Worm (Caenorhabditis elegans) whole organism, late embryonic: ENCODE data around the gene set-9.

Source experiments
- C08G9.2 ChIP-seq: sonication (generic microtip); optimal IDR thresholded peaks from 2 replicates; lab custom pipeline; 2016; ENCODE audit warnings: mild to moderate bottlenecking, missing genetic modification characterization, moderate library complexity, missing compliant biosample characterization
- C38D4.7 ChIP-seq: fragments of 200-800 bp; sonication (Bioruptor generic); optimal IDR thresholded peaks from 2 replicates; lab custom pipeline; 2018; ENCODE audit warnings: mild to moderate bottlenecking, missing genetic modification characterization, moderate library complexity, missing compliant biosample characterization
- K02D7.2 ChIP-seq: sonication (generic microtip); optimal IDR thresholded peaks from 2 replicates; lab custom pipeline; 2017; ENCODE audit warnings: mild to moderate bottlenecking, missing genetic modification characterization, missing compliant biosample characterization
- K09A11.1 ChIP-seq: sonication (generic microtip); optimal IDR thresholded peaks from 2 replicates; lab custom pipeline; 2017; ENCODE audit warnings: antibody characterized with exemption, mild to moderate bottlenecking, missing genetic modification characterization, missing compliant biosample characterization; ENCODE audit not compliant: insufficient read depth
- Y22D7AL.16 ChIP-seq: sonication (generic microtip); optimal IDR thresholded peaks from 2 replicates; lab custom pipeline; 2016; ENCODE audit warnings: missing genetic modification characterization, missing compliant biosample characterization
- ahr-1 ChIP-seq: sonication (generic microtip); optimal IDR thresholded peaks from 2 replicates; lab custom pipeline; 2016; ENCODE audit warnings: missing genetic modification characterization, missing compliant biosample characterization
- ama-1 ChIP-seq: fragments of 150-350 bp; optimal IDR thresholded peaks from 2 replicates; lab custom pipeline; 2014
- ceh-18 ChIP-seq: sonication (generic microtip); optimal IDR thresholded peaks from 2 replicates; lab custom pipeline; 2016; ENCODE audit warnings: missing genetic modification characterization, missing compliant biosample characterization
- ceh-19 ChIP-seq: fragments of 200-800 bp; sonication (Bioruptor generic); optimal IDR thresholded peaks from 2 replicates; lab custom pipeline; 2018; ENCODE audit warnings: mild to moderate bottlenecking, missing genetic modification characterization, missing compliant biosample characterization
- ceh-2 ChIP-seq: sonication (generic microtip); optimal IDR thresholded peaks from 2 replicates; lab custom pipeline; 2016; ENCODE audit warnings: missing genotype, missing genetic modification characterization, missing compliant biosample characterization
- ceh-22 ChIP-seq: sonication (generic microtip); optimal IDR thresholded peaks from 2 replicates; lab custom pipeline; 2017; ENCODE audit warnings: missing biosample characterization, missing genetic modification characterization
- ceh-24 ChIP-seq: sonication (generic microtip); optimal IDR thresholded peaks from 2 replicates; lab custom pipeline; 2016; ENCODE audit warnings: mild to moderate bottlenecking, missing genetic modification characterization, missing compliant biosample characterization
- ceh-48 ChIP-seq: sonication (generic microtip); optimal IDR thresholded peaks from 2 replicates; lab custom pipeline; 2016; ENCODE audit warnings: missing genetic modification characterization, inconsistent platforms, missing compliant biosample characterization
- ceh-6 ChIP-seq: fragments of 200-800 bp; sonication (Bioruptor generic); optimal IDR thresholded peaks from 2 replicates; lab custom pipeline; 2018; ENCODE audit warnings: mild to moderate bottlenecking, missing genetic modification characterization, missing compliant biosample characterization
- dmd-4 ChIP-seq: sonication (generic microtip); optimal IDR thresholded peaks from 2 replicates; lab custom pipeline; 2016; ENCODE audit warnings: borderline replicate concordance, missing genetic modification characterization, missing compliant biosample characterization
- dve-1 ChIP-seq: sonication (generic microtip); optimal IDR thresholded peaks from 2 replicates; lab custom pipeline; 2017; ENCODE audit warnings: antibody characterized with exemption, mild to moderate bottlenecking, missing genetic modification characterization, missing compliant biosample characterization
- elt-2 ChIP-seq: sonication (generic microtip); optimal IDR thresholded peaks from 2 replicates; lab custom pipeline; 2016; ENCODE audit warnings: missing genetic modification reagents, missing genetic modification characterization, missing compliant biosample characterization
- ets-4 ChIP-seq: sonication (generic microtip); optimal IDR thresholded peaks from 2 replicates; lab custom pipeline; 2016; ENCODE audit warnings: missing genetic modification characterization, missing compliant biosample characterization
- eyg-1 ChIP-seq: sonication (generic microtip); optimal IDR thresholded peaks from 2 replicates; lab custom pipeline; 2016; ENCODE audit warnings: missing genotype, missing genetic modification characterization, missing compliant biosample characterization
- fax-1 ChIP-seq: sonication (generic microtip); optimal IDR thresholded peaks from 2 replicates; lab custom pipeline; 2016; ENCODE audit warnings: missing genotype, missing genetic modification characterization, missing compliant biosample characterization
- fkh-10 ChIP-seq: fragments of 150-350 bp; optimal IDR thresholded peaks from 2 replicates; lab custom pipeline; 2014; ENCODE audit warnings: missing biosample characterization, missing genetic modification reagents, missing genetic modification characterization
- fkh-6 ChIP-seq: sonication (generic microtip); optimal IDR thresholded peaks from 2 replicates; lab custom pipeline; 2016; ENCODE audit warnings: missing genetic modification characterization, missing compliant biosample characterization
- gmeb-2 ChIP-seq: sonication (generic microtip); optimal IDR thresholded peaks from 2 replicates; lab custom pipeline; 2016; ENCODE audit warnings: missing genetic modification characterization, inconsistent platforms, missing compliant biosample characterization
- hlh-13 ChIP-seq: fragments of 200-800 bp; sonication (Bioruptor generic); optimal IDR thresholded peaks from 2 replicates; lab custom pipeline; 2018; ENCODE audit warnings: mild to moderate bottlenecking, missing genetic modification characterization, missing compliant biosample characterization
- hlh-15 ChIP-seq: sonication (generic microtip); optimal IDR thresholded peaks from 2 replicates; lab custom pipeline; 2016; ENCODE audit warnings: missing genetic modification characterization, missing compliant biosample characterization
- hlh-30 ChIP-seq: sonication (generic microtip); optimal IDR thresholded peaks from 2 replicates; lab custom pipeline; 2017; ENCODE audit warnings: antibody characterized with exemption, missing genetic modification characterization, missing compliant biosample characterization; ENCODE audit not compliant: insufficient read depth
- lim-6 ChIP-seq: sonication (generic microtip); optimal IDR thresholded peaks from 2 replicates; lab custom pipeline; 2016; ENCODE audit warnings: missing genetic modification characterization, missing compliant biosample characterization
- lin-11 ChIP-seq: fragments of 200-800 bp; sonication (Bioruptor generic); optimal IDR thresholded peaks from 2 replicates; lab custom pipeline; 2018; ENCODE audit warnings: mild to moderate bottlenecking, missing genetic modification characterization, missing compliant biosample characterization
- madf-2 ChIP-seq: sonication (generic microtip); optimal IDR thresholded peaks from 2 replicates; lab custom pipeline; 2017; ENCODE audit warnings: missing genetic modification characterization, missing compliant biosample characterization
- nfya-1 ChIP-seq: sonication (generic microtip); optimal IDR thresholded peaks from 2 replicates; lab custom pipeline; 2017; ENCODE audit warnings: missing genetic modification characterization, mild to moderate bottlenecking, missing compliant biosample characterization, antibody characterized with exemption, moderate library complexity
- nhr-11 ChIP-seq: fragments of 150-350 bp; optimal IDR thresholded peaks from 2 replicates; lab custom pipeline; 2014; ENCODE audit warnings: missing biosample characterization, missing genetic modification characterization
- npax-4 ChIP-seq: sonication (generic microtip); optimal IDR thresholded peaks from 2 replicates; lab custom pipeline; 2016; ENCODE audit warnings: missing genetic modification characterization, missing compliant biosample characterization
- pag-3 ChIP-seq: sonication (generic microtip); optimal IDR thresholded peaks from 2 replicates; lab custom pipeline; 2016; ENCODE audit warnings: missing compliant biosample characterization, missing genetic modification characterization, borderline replicate concordance
- pax-1 ChIP-seq: fragments of 150-350 bp; optimal IDR thresholded peaks from 2 replicates; lab custom pipeline; 2014; ENCODE audit warnings: missing biosample characterization, missing genetic modification characterization
- pha-2 ChIP-seq: sonication (generic microtip); optimal IDR thresholded peaks from 2 replicates; lab custom pipeline; 2017; ENCODE audit warnings: mild to moderate bottlenecking, missing genetic modification characterization, missing compliant biosample characterization
- pha-4 ChIP-seq: fragments of 150-350 bp; optimal IDR thresholded peaks from 2 replicates; lab custom pipeline; 2018; ENCODE audit warnings: missing biosample characterization, missing genetic modification reagents, missing genetic modification characterization
- pros-1 ChIP-seq: fragments of 150-350 bp; optimal IDR thresholded peaks from 2 replicates; lab custom pipeline; 2014; ENCODE audit warnings: missing biosample characterization, missing genetic modification reagents, missing genetic modification characterization
- rnt-1 ChIP-seq: sonication (generic microtip); optimal IDR thresholded peaks from 2 replicates; lab custom pipeline; 2016; ENCODE audit warnings: missing genetic modification characterization, missing compliant biosample characterization
- sox-2 ChIP-seq: fragments of 200-800 bp; sonication (Bioruptor generic); IDR thresholded peaks from 2 replicates; pipeline ENCODE4 v1.3.6; 2022; ENCODE audit warnings: missing genetic modification reagents, missing genetic modification characterization, missing compliant biosample characterization
- sox-4 ChIP-seq: sonication (generic microtip); optimal IDR thresholded peaks from 2 replicates; lab custom pipeline; 2017; ENCODE audit warnings: mild to moderate bottlenecking, missing genetic modification characterization, inconsistent platforms, missing compliant biosample characterization
- syd-9 ChIP-seq: sonication (generic microtip); optimal IDR thresholded peaks from 2 replicates; lab custom pipeline; 2016; ENCODE audit warnings: mild to moderate bottlenecking, missing genetic modification characterization, moderate library complexity, missing compliant biosample characterization
- tbx-2 ChIP-seq: sonication (generic microtip); optimal IDR thresholded peaks from 2 replicates; lab custom pipeline; 2016; ENCODE audit warnings: missing genetic modification characterization, missing compliant biosample characterization
- tbx-7 ChIP-seq: sonication (generic microtip); optimal IDR thresholded peaks from 2 replicates; lab custom pipeline; 2016; ENCODE audit warnings: missing genotype, missing genetic modification characterization, missing compliant biosample characterization
- unc-3 ChIP-seq, 2 experiments: fragments of 200-800 bp in 1 of 2; sonication (Bioruptor generic) in 1 of 2; sonication (generic microtip) in 1 of 2; conservative IDR thresholded peaks in 1 of 2; optimal IDR thresholded peaks in 1 of 2; 2 replicates each; pipeline versions ENCODE4 v1.3.6 to Lab custom; 2016 to 2022; ENCODE audit warnings: missing compliant biosample characterization in 2 of 2, missing genetic modification characterization in 2 of 2, missing genetic modification reagents in 1 of 2
- unc-42 ChIP-seq: sonication (generic microtip); optimal IDR thresholded peaks from 2 replicates; lab custom pipeline; 2016; ENCODE audit warnings: missing genotype, missing genetic modification characterization, missing compliant biosample characterization
- zip-5 ChIP-seq: sonication (generic microtip); optimal IDR thresholded peaks from 2 replicates; lab custom pipeline; 2016; ENCODE audit warnings: missing genetic modification characterization, missing compliant biosample characterization

set-9 gene

ce11 chrIV:4265951-4266350 lies 41.7 kb upstream of the set-9 start:
- TF ChIP-seq nfya-1 (tag; lab: Kevin White, UChicago): no peak
- TF ChIP-seq hlh-15 (tag; lab: Kevin White, UChicago): no peak
- TF ChIP-seq lin-11: no peak
- TF ChIP-seq ama-1 (lab: Kevin White, UChicago): no peak
- no peak for TF ChIP-seq madf-2
- no peak for TF ChIP-seq zip-5 (tag; lab: Kevin White, UChicago)
- TF ChIP-seq pax-1: no peak
- no peak for TF ChIP-seq ceh-22 (tag; lab: Kevin White, UChicago)
- TF ChIP-seq tbx-7 (tag; lab: Kevin White, UChicago): no peak
- no peak for TF ChIP-seq fkh-6
- TF ChIP-seq ceh-48: no peak
- TF ChIP-seq syd-9 (tag; lab: Kevin White, UChicago): no peak
- no peak for TF ChIP-seq rnt-1 (tag; lab: Kevin White, UChicago)
- no peak for TF ChIP-seq fkh-10 (GFP tag; lab: Kevin White, UChicago)
- TF ChIP-seq hlh-13 (GFP tag; lab: Kevin White, UChicago): no peak
- TF ChIP-seq ets-4 (tag; lab: Kevin White, UChicago): no peak
- TF ChIP-seq pha-2 (tag; lab: Kevin White, UChicago): no peak
- no peak for TF ChIP-seq tbx-2 (tag; lab: Kevin White, UChicago)
- no peak for TF ChIP-seq ceh-24 (tag; lab: Kevin White, UChicago)

- TF ChIP-seq fkh-10 (GFP tag; lab: Kevin White, UChicago) (no peak), dmd-4 (tag; lab: Kevin White, UChicago) (no peak), lim-6 (tag; lab: Kevin White, UChicago) (no peak), pag-3 (no peak), ahr-1 (no peak), K09A11.1 (tag; lab: Kevin White, UChicago) (no peak), gmeb-2 (tag; lab: Kevin White, UChicago) (no peak), unc-3 (GFP tag; conservative IDR thresholded peaks at IDR 0.05; lab: Robert Waterston, UW) (no peak), unc-3 (tag; optimal IDR thresholded peaks at IDR 0.05; lab: Kevin White, UChicago) (no peak), elt-2 (no peak), ceh-18 (tag; lab: Kevin White, UChicago) (no peak), C08G9.2 (tag; lab: Kevin White, UChicago) (no peak), C38D4.7 (GFP tag; lab: Kevin White, UChicago) (no peak), ceh-6 (no peak), ceh-22 (tag; lab: Kevin White, UChicago) (no peak), fax-1 (no peak), ceh-48 (no peak), K02D7.2 (tag; lab: Kevin White, UChicago) (no peak), sox-4 (no peak), syd-9 (tag; lab: Kevin White, UChicago) (no peak), nhr-11 (no peak)
These were observed 40.4 kb upstream of the set-9 start, which contains the start of gene F36A4.4 for ce11 chrIV:4267320-4267719. Gene F36A4.4, plus strand, starts transcription at chrIV:4267620.

- no peak for TF ChIP-seq sox-2
- no peak for TF ChIP-seq hlh-30 (tag; lab: Kevin White, UChicago)
- no peak for TF ChIP-seq pha-4
- TF ChIP-seq ceh-48: no peak
- no peak for TF ChIP-seq nhr-11
- no peak for TF ChIP-seq fkh-10 (GFP tag; lab: Kevin White, UChicago)
- TF ChIP-seq unc-42 (tag; lab: Kevin White, UChicago): no peak
- TF ChIP-seq eyg-1 (tag; lab: Kevin White, UChicago): no peak
- TF ChIP-seq ceh-19: no peak
- TF ChIP-seq Y22D7AL.16 (tag; lab: Kevin White, UChicago): no peak
- TF ChIP-seq pros-1 (tag; lab: Kevin White, UChicago): no peak
- TF ChIP-seq pax-1: no peak
- TF ChIP-seq ahr-1: no peak
- no peak for TF ChIP-seq lin-11
- no peak for TF ChIP-seq dve-1 (tag; lab: Kevin White, UChicago)
- TF ChIP-seq ceh-2 (tag; lab: Kevin White, UChicago): no peak
- no peak for TF ChIP-seq tbx-2 (tag; lab: Kevin White, UChicago)
- TF ChIP-seq lim-6 (tag; lab: Kevin White, UChicago): no peak
- no peak for TF ChIP-seq hlh-15 (tag; lab: Kevin White, UChicago)
- TF ChIP-seq npax-4 (tag; lab: Kevin White, UChicago): no peak
These were observed 38.4 kb upstream of the set-9 start, which contains the start of gene F36A4.3 for ce11 chrIV:4269308-4269707. Gene F36A4.3, plus strand, starts transcription at chrIV:4269608.
